Fruit fly (Drosophila melanogaster): ENCODE data around the gene CG2871.

Gene CG2871

DNA sequence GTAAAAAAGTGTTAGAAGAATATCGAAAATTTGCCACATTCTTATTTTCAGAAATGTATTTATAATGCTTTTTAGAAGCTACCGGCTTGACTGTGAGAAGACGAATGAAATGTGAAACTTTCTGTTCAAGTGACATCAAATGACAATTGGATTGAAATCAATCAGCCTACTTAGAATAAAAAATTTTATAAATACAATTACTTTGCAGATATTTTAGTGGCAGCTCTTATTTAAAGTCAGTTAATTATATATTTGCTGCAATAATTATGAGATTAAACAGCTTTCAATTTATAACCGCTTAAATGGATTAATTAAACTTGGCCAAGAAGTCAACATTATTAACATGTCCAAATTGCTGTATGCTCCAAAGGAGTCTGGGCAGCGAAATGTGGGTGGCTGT lies at the start of gene CG2871:
Gene CG2871 (minus strand): TSS at position 101 of the 400 bp plus-strand sequence.
- TF ChIP-seq CG8478 (optimal IDR thresholded peaks at IDR 0.05) (no peak), CTCF (optimal IDR thresholded peaks at IDR 0.05) (no peak)

- TF ChIP-seq CTCF (optimal IDR thresholded peaks at IDR 0.05) = no peak
- TF ChIP-seq CG8478 (optimal IDR thresholded peaks at IDR 0.05) = no peak
Observed at dm6 chrX:4825674-4826073, 48.5 kb upstream of the CG2871 start, which contains the start of gene CG12682. CG12682 (plus strand) TSS chrX:4825974.

dm6 chrX:4807826-4808225 lies 30.7 kb upstream of the CG2871 start:
- no peak for TF ChIP-seq CTCF (optimal IDR thresholded peaks at IDR 0.05)
- no peak for TF ChIP-seq CG8478 (optimal IDR thresholded peaks at IDR 0.05)

dm6 chrX:4804762-4805161 lies 27.6 kb upstream of the CG2871 start, which contains the start of gene CG2861:
CG2861 (minus strand) TSS chrX:4804862.
- TF ChIP-seq CTCF (optimal IDR thresholded peaks at IDR 0.05) (no peak), CG8478 (optimal IDR thresholded peaks at IDR 0.05) (no peak)

DNA sequence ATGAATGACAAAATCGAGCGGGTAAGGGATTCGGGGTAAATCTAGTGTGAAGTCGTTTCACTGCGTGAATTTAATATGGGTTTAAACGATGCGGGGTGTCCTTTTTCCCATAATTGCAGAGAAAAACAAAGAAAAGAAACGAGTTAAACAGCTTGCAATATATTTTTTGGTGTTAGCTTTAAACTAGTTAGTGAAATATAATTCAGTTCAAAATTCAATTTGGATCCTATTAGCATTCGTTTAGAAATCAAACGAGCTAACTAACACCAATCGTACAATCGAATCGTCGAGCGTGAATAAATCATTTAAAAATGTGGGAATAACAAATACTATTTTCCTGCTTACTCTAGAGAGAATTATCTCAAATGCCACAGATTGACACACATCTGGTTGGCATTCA lies 6.6 kb upstream of the CG2871 start, which contains the start of gene CG6978:
Gene CG6978 (plus strand): TSS at position 301 of the 400 bp plus-strand sequence.
- no peak for TF ChIP-seq CTCF (optimal IDR thresholded peaks at IDR 0.05)
- TF ChIP-seq CG8478 (optimal IDR thresholded peaks at IDR 0.05) = no peak

DNA sequence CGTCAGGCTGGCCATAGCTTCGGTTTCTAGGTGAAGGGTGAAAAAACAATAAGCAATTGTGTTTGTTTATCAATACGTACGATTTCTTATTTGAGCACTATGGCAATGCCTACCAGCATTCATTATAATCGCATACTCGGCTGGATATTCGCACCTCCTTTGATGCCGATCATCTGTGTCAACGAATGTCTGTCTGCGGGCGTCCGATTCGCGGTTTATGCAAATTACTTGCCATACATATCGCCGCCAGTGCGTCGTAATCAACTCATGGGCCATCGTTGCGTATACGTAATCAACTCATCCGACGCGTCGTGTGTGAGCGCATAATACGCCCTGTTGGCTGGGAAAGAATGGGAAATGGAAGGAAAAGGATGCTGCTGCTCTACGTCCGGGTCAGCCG lies 5.5 kb upstream of the CG2871 start, which contains the start of gene CG15471:
Gene CG15471 (minus strand): TSS at position 101 of the 400 bp plus-strand sequence.
- TF ChIP-seq CG8478 (optimal IDR thresholded peaks at IDR 0.05) (no peak), CTCF (optimal IDR thresholded peaks at IDR 0.05) (no peak)

dm6 chrX:4771488-4771887 lies 5.7 kb downstream of the CG2871 start, which contains the start of gene Klf15:
Klf15 (minus strand) TSS chrX:4771588.
- TF ChIP-seq CG8478 (optimal IDR thresholded peaks at IDR 0.05) (no peak), CTCF (optimal IDR thresholded peaks at IDR 0.05) (no peak)

dm6 chrX:4770037-4770436 lies 7.1 kb downstream of the CG2871 start, which contains the start of gene CG15472:
CG15472 (minus strand) TSS chrX:4770137.
- TF ChIP-seq CG8478 (optimal IDR thresholded peaks at IDR 0.05) = no peak
- no peak for TF ChIP-seq CTCF (optimal IDR thresholded peaks at IDR 0.05)

DNA sequence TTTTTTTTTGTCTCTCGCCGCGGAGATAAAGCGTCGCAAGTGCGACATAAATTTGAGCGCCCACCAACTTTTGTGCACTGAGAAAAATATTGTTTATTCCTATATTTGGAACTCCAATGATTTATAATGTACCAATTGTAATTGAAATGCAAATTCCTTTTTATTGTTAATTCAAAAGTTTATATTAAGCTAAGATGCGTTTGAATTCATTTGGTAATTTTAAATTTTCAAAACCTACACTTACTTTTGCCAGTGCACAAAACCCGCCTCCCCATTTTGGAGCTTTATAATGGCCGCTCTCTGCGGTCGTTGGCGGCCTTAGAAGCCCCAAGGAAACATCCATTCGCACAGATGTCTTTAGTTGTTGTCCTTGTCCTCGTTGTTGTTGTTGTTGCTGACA lies 14.9 kb downstream of the CG2871 start:
- no peak for TF ChIP-seq CG8478 (optimal IDR thresholded peaks at IDR 0.05)
- TF ChIP-seq CTCF (optimal IDR thresholded peaks at IDR 0.05) = no peak
